Worm (Caenorhabditis elegans): ENCODE measurements around the gene phyh-1.

DNA sequence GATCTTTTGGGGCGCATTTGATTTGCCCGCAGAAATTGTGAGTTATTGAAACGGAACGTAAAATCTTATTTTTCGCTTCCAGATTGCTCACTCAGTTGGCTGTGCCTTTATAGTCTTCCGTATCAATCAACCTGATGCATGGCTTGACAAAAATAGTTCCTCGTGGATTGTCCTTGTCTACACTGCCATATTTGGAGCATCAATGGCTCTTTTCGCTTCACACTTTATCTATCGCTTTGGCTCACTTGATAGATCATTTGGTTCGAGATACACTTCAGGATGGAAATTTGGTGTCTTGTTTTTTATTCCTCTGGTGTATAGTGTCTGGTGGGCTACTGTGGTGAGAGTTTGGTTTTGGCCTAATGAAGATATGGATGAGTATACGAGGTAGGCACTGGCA is 6.5 kb upstream of the phyh-1 start:
- TF ChIP-seq tab-1 (GFP tag; IDR thresholded peaks at IDR 0.05) (no peak), flt-1 (GFP tag; IDR thresholded peaks at IDR 0.05) (no peak), ref-1 (GFP tag; conservative IDR thresholded peaks at IDR 0.05) (no peak), med-1 (GFP tag; optimal IDR thresholded peaks at IDR 0.05; ENCODE audit: insufficient read depth) (no peak), ztf-23 (GFP tag; IDR thresholded peaks at IDR 0.05) (no peak)
